Worm (Caenorhabditis elegans) whole organism, early embryonic: ENCODE results near the gene ubq-1.

Experiments used
- F13C5.2 ChIP-seq: sonication (generic microtip); optimal IDR thresholded peaks from 2 replicates; lab custom pipeline; 2017; ENCODE audit warnings: mild to moderate bottlenecking, missing genetic modification characterization, inconsistent platforms, missing compliant biosample characterization
- aly-1 ChIP-seq: sonication (generic microtip); optimal IDR thresholded peaks from 2 replicates; lab custom pipeline; 2016; ENCODE audit warnings: missing genetic modification characterization, missing compliant biosample characterization
- ama-1 ChIP-seq: fragments of 150-350 bp; optimal IDR thresholded peaks from 2 replicates; lab custom pipeline; 2014
- ets-7 ChIP-seq: sonication (generic microtip); optimal IDR thresholded peaks from 2 replicates; lab custom pipeline; 2016; ENCODE audit warnings: missing genotype, missing genetic modification characterization, missing compliant biosample characterization
- hmg-4 ChIP-seq: fragments of 200-800 bp; sonication (Bioruptor generic); optimal IDR thresholded peaks from 2 replicates; lab custom pipeline; 2018; ENCODE audit warnings: mild to moderate bottlenecking, missing genetic modification characterization, missing compliant biosample characterization
- pes-1 ChIP-seq: fragments of 200-800 bp; sonication (Bioruptor generic); IDR thresholded peaks from 2 replicates; pipeline ENCODE4 v1.3.6; 2022; ENCODE audit warnings: missing genetic modification reagents, missing genetic modification characterization, missing compliant biosample characterization
- sea-1 ChIP-seq: fragments of 200-800 bp; sonication (Bioruptor generic); conservative IDR thresholded peaks from 2 replicates; pipeline ENCODE4 v1.3.6; 2022; ENCODE audit warnings: missing genetic modification characterization, missing compliant biosample characterization
- tbx-37 ChIP-seq: fragments of 200-800 bp; sonication (Bioruptor generic); conservative IDR thresholded peaks from 2 replicates; pipeline ENCODE4 v1.3.6; 2022; ENCODE audit warnings: missing genetic modification reagents, missing genetic modification characterization, missing compliant biosample characterization

- TF ChIP-seq pes-1 (GFP tag; lab: Robert Waterston, UW): no peak
- no peak for TF ChIP-seq sea-1 (GFP tag; lab: Robert Waterston, UW)
- no peak for TF ChIP-seq ama-1 (lab: Kevin White, UChicago)
- TF ChIP-seq F13C5.2 (tag; lab: Kevin White, UChicago): no peak
- no peak for TF ChIP-seq ets-7 (tag; lab: Kevin White, UChicago)
- TF ChIP-seq aly-1 (tag; lab: Kevin White, UChicago): no peak
- TF ChIP-seq hmg-4 (GFP tag; lab: Kevin White, UChicago): no peak
- TF ChIP-seq tbx-37: no peak
Measured at ce11 chrIII:5988010-5988409, 48.0 kb downstream of the ubq-1 start.
